Fruit fly (Drosophila melanogaster): Measurements from ENCODE around the gene D19A.

Gene D19A

dm6 chr3L:6184884-6185438 is 4.0 kb downstream of the D19A start, which contains the start of the genes D19B and CG43293 (continued):
- peak; percentile 81 for TF ChIP-seq CG9215 (GFP tag; IDR thresholded peaks at IDR 0.05)
- peak; percentile 95 for TF ChIP-seq CG11247 (GFP tag; IDR thresholded peaks at IDR 0.05)
- TF ChIP-seq CG1024 (GFP tag; IDR thresholded peaks at IDR 0.05), result peak; percentile 86
- peak; percentile 26 for TF ChIP-seq Neu2 (GFP tag; optimal IDR thresholded peaks at IDR 0.05; ENCODE audit: borderline replicate concordance)
- TF ChIP-seq YL-1 (GFP tag; optimal IDR thresholded peaks at IDR 0.05), result peak; percentile 95
- TF ChIP-seq onecut (GFP tag; IDR thresholded peaks at IDR 0.05), result peak; percentile 91
- peak; percentile 84 for TF ChIP-seq tup (GFP tag; optimal IDR thresholded peaks at IDR 0.05)
- peak; percentile 84 for TF ChIP-seq CG5245 (GFP tag; optimal IDR thresholded peaks at IDR 0.05)
- peak; percentile 81 for TF ChIP-seq crc (GFP tag; optimal IDR thresholded peaks at IDR 0.05)
- peak; percentile 76 for TF ChIP-seq ATbp (GFP tag; optimal IDR thresholded peaks at IDR 0.05)
- TF ChIP-seq slp2 (GFP tag; optimal IDR thresholded peaks at IDR 0.05), result peak; percentile 72
- TF ChIP-seq CG11723 (GFP tag; optimal IDR thresholded peaks at IDR 0.05), result peak; percentile 82
- peak; percentile 87 for TF ChIP-seq Mad (GFP tag; optimal IDR thresholded peaks at IDR 0.05)
- peak; percentile 66 for TF ChIP-seq gcm2 (GFP tag; optimal IDR thresholded peaks at IDR 0.05)
- peak; percentile 87 for TF ChIP-seq H15 (GFP tag; IDR thresholded peaks at IDR 0.05)
- peak; percentile 77 for TF ChIP-seq bbx (GFP tag; IDR thresholded peaks at IDR 0.05; ENCODE audit: partially characterized antibody)
- peak; percentile 50; the same call in 2 of the 3 replicates for TF ChIP-seq CG16813 (GFP tag; IDR thresholded peaks at IDR 0.05; ENCODE audit: partially characterized antibody)
- TF ChIP-seq Usf (GFP tag; optimal IDR thresholded peaks at IDR 0.05), result peak; percentile 72
- peak; percentile 88 for TF ChIP-seq caup (GFP tag; optimal IDR thresholded peaks at IDR 0.05; ENCODE audit: severe bottlenecking)
- peak; percentile 94 for TF ChIP-seq D19A (tag; optimal IDR thresholded peaks at IDR 0.05)
- peak; percentile 21 for TF ChIP-seq gfzf (GFP tag; optimal IDR thresholded peaks at IDR 0.05)
- peak; percentile 77 for TF ChIP-seq CG14667 (GFP tag; IDR thresholded peaks at IDR 0.05)
- TF ChIP-seq lov (optimal IDR thresholded peaks at IDR 0.05), result no peak
- TF ChIP-seq lov (GFP tag; IDR thresholded peaks at IDR 0.05), result peak; percentile 71; the same call in 2 of the 3 replicates
- TF ChIP-seq Med (GFP tag), result peak; percentile 99
- TF ChIP-seq CG4820 (GFP tag; optimal IDR thresholded peaks at IDR 0.05), result peak; percentile 69
- TF ChIP-seq CG17359 (tag; optimal IDR thresholded peaks at IDR 0.05), result peak; percentile 92
- TF ChIP-seq schlank (tag; optimal IDR thresholded peaks at IDR 0.05), result peak; percentile 80
- peak; percentile 77; the same call in 2 of the 3 replicates for TF ChIP-seq Opbp (GFP tag; IDR thresholded peaks at IDR 0.05; ENCODE audit: partially characterized antibody)
- TF ChIP-seq CG10431 (GFP tag; optimal IDR thresholded peaks at IDR 0.05), result peak; percentile 56
- peak; percentile 72 for TF ChIP-seq trem (tag; optimal IDR thresholded peaks at IDR 0.05)
- TF ChIP-seq Adf1 (GFP tag; IDR thresholded peaks at IDR 0.05), result peak; percentile 80
- TF ChIP-seq CG9797 (GFP tag; optimal IDR thresholded peaks at IDR 0.05), result peak; percentile 35
- TF ChIP-seq nom (GFP tag; optimal IDR thresholded peaks at IDR 0.05), result peak; percentile 80
- TF ChIP-seq CG6765 (GFP tag; optimal IDR thresholded peaks at IDR 0.05), result peak; percentile 81
- TF ChIP-seq CG6175 (GFP tag; IDR thresholded peaks at IDR 0.05), result peak; percentile 86; the same call in 2 of the 3 replicates
- peak; percentile 89 for TF ChIP-seq Mrtf (GFP tag; IDR thresholded peaks at IDR 0.05)
- TF ChIP-seq lola (GFP tag; optimal IDR thresholded peaks at IDR 0.05), result peak in 1 of 3 experiments; percentile 66
- TF ChIP-seq Dek (tag; optimal IDR thresholded peaks at IDR 0.05), result peak; percentile 90
- TF ChIP-seq en (GFP tag; optimal IDR thresholded peaks at IDR 0.05), result peak; percentile 33
- peak; percentile 97 for TF ChIP-seq cg (GFP tag; optimal IDR thresholded peaks at IDR 0.05)
- TF ChIP-seq Myb (GFP tag; optimal IDR thresholded peaks at IDR 0.05), result peak; percentile 59
- TF ChIP-seq CG30431 (GFP tag; optimal IDR thresholded peaks at IDR 0.05), result peak; percentile 79
- TF ChIP-seq knrl (GFP tag; IDR thresholded peaks at IDR 0.05; ENCODE audit: partially characterized antibody), result peak; percentile 49
- TF ChIP-seq CG2202 (tag; optimal IDR thresholded peaks at IDR 0.05), result peak; percentile 75
- peak; percentile 63 for TF ChIP-seq org-1 (GFP tag; optimal IDR thresholded peaks at IDR 0.05)
- TF ChIP-seq CrebB (tag; optimal IDR thresholded peaks at IDR 0.05), result peak; percentile 81
- TF ChIP-seq Drgx (GFP tag; IDR thresholded peaks at IDR 0.05), result peak; percentile 92
- peak; percentile 88 for TF ChIP-seq CG7839 (tag; optimal IDR thresholded peaks at IDR 0.05)
